Fruit fly (Drosophila melanogaster) Kc167 (cell line): ENCODE data around the gene pigeon.

ENCODE experiments used
- Myc ChIP-seq: fragments of >200 bp; optimal IDR thresholded peaks from 2 replicates; lab custom pipeline; 2017; ENCODE audit warnings: missing external identifiers
- Sin3A ChIP-seq: fragments of >200 bp; optimal IDR thresholded peaks from 2 replicates; lab custom pipeline; 2018; ENCODE audit warnings: missing external identifiers
- h ChIP-seq: fragments of >200 bp; optimal IDR thresholded peaks from 3 replicates; lab custom pipeline; 2018; ENCODE audit warnings: missing external identifiers
- insv ChIP-seq: fragments of >200 bp; optimal IDR thresholded peaks from 3 replicates; lab custom pipeline; 2018; ENCODE audit warnings: missing external identifiers
- psq ChIP-seq: fragments of >200 bp; optimal IDR thresholded peaks from 2 replicates; lab custom pipeline; 2017; ENCODE audit warnings: missing external identifiers
- ttk ChIP-seq: sonication (Bioruptor generic); optimal IDR thresholded peaks from 2 replicates; lab custom pipeline; 2017; ENCODE audit warnings: missing external identifiers

The pigeon gene

dm6 chr2L:19191789-19192297 lies 6.0 kb downstream of the pigeon start:
- no peak for TF ChIP-seq ttk (lab: Kevin White, UChicago)
- no peak for TF ChIP-seq Myc (lab: Kevin White, UChicago)

dm6 chr2L:19193703-19194102 lies 7.9 kb downstream of the pigeon start:
- TF ChIP-seq Sin3A (lab: Kevin White, UChicago) (no peak), Myc (lab: Kevin White, UChicago) (no peak), insv (lab: Kevin White, UChicago) (no peak), h (lab: Kevin White, UChicago) (no peak), psq (lab: Kevin White, UChicago) (no peak), ttk (lab: Kevin White, UChicago) (no peak)

dm6 chr2L:19196443-19197044 lies 10.7 kb downstream of the pigeon start:
- TF ChIP-seq ttk (lab: Kevin White, UChicago): no peak
- TF ChIP-seq Sin3A (lab: Kevin White, UChicago): no peak

- TF ChIP-seq Sin3A (lab: Kevin White, UChicago) (no peak), insv (lab: Kevin White, UChicago) (no peak), psq (lab: Kevin White, UChicago) (no peak), Myc (lab: Kevin White, UChicago) (no peak), ttk (lab: Kevin White, UChicago) (no peak), h (lab: Kevin White, UChicago) (no peak)
Measured at dm6 chr2L:19198402-19198801, 12.6 kb downstream of the pigeon start.

dm6 chr2L:19200211-19200610 lies 14.4 kb downstream of the pigeon start:
- TF ChIP-seq Myc (lab: Kevin White, UChicago) (no peak), ttk (lab: Kevin White, UChicago) (no peak), psq (lab: Kevin White, UChicago) (no peak), h (lab: Kevin White, UChicago) (no peak), Sin3A (lab: Kevin White, UChicago) (no peak), insv (lab: Kevin White, UChicago) (no peak)

dm6 chr2L:19201841-19202240 lies 16.0 kb downstream of the pigeon start:
- TF ChIP-seq psq (lab: Kevin White, UChicago): no peak
- no peak for TF ChIP-seq h (lab: Kevin White, UChicago)
- TF ChIP-seq ttk (lab: Kevin White, UChicago): no peak
- no peak for TF ChIP-seq Sin3A (lab: Kevin White, UChicago)
- TF ChIP-seq Myc (lab: Kevin White, UChicago): no peak
- no peak for TF ChIP-seq insv (lab: Kevin White, UChicago)

dm6 chr2L:19204546-19204945 lies 18.7 kb downstream of the pigeon start:
- TF ChIP-seq Sin3A (lab: Kevin White, UChicago) (no peak), insv (lab: Kevin White, UChicago) (no peak), ttk (lab: Kevin White, UChicago) (no peak), psq (lab: Kevin White, UChicago) (no peak), Myc (lab: Kevin White, UChicago) (no peak), h (lab: Kevin White, UChicago) (no peak)

dm6 chr2L:19208874-19209273 lies 23.0 kb downstream of the pigeon start:
- TF ChIP-seq psq (lab: Kevin White, UChicago) (no peak), Sin3A (lab: Kevin White, UChicago) (no peak), h (lab: Kevin White, UChicago) (no peak), ttk (lab: Kevin White, UChicago) (no peak), insv (lab: Kevin White, UChicago) (no peak), Myc (lab: Kevin White, UChicago) (no peak)

dm6 chr2L:19212401-19212800 lies 26.6 kb downstream of the pigeon start:
- TF ChIP-seq Myc (lab: Kevin White, UChicago): no peak
- no peak for TF ChIP-seq h (lab: Kevin White, UChicago)
- TF ChIP-seq psq (lab: Kevin White, UChicago): no peak
- TF ChIP-seq insv (lab: Kevin White, UChicago): no peak
- TF ChIP-seq ttk (lab: Kevin White, UChicago): no peak
- TF ChIP-seq Sin3A (lab: Kevin White, UChicago): no peak

dm6 chr2L:19217933-19218332 lies 32.1 kb downstream of the pigeon start:
- TF ChIP-seq h (lab: Kevin White, UChicago) (no peak), Sin3A (lab: Kevin White, UChicago) (no peak), psq (lab: Kevin White, UChicago) (no peak), insv (lab: Kevin White, UChicago) (no peak), ttk (lab: Kevin White, UChicago) (no peak), Myc (lab: Kevin White, UChicago) (no peak)

- TF ChIP-seq Sin3A (lab: Kevin White, UChicago): no peak
- TF ChIP-seq Myc (lab: Kevin White, UChicago): no peak
- TF ChIP-seq psq (lab: Kevin White, UChicago): no peak
- no peak for TF ChIP-seq ttk (lab: Kevin White, UChicago)
- no peak for TF ChIP-seq h (lab: Kevin White, UChicago)
- TF ChIP-seq insv (lab: Kevin White, UChicago): no peak
Measured at dm6 chr2L:19219473-19219872, 33.6 kb downstream of the pigeon start.

- TF ChIP-seq ttk (lab: Kevin White, UChicago) (no peak), Myc (lab: Kevin White, UChicago) (no peak), psq (lab: Kevin White, UChicago) (no peak), insv (lab: Kevin White, UChicago) (no peak), h (lab: Kevin White, UChicago) (no peak)
Measured at dm6 chr2L:19220036-19220612, 34.3 kb downstream of the pigeon start.
